Fruit fly (Drosophila melanogaster) whole organism, pupa: ENCODE results near the gene Or7a.

ENCODE experiments used
- CG13204 ChIP-seq: fragments of 200-800 bp; sonication (Bioruptor generic); optimal IDR thresholded peaks from 2 replicates; lab custom pipeline; 2018; ENCODE audit warnings: missing biosample characterization, mild to moderate bottlenecking, missing genetic modification characterization, moderate library complexity
- CG14655 ChIP-seq: fragments of 200-800 bp; sonication (Bioruptor generic); optimal IDR thresholded peaks from 3 replicates; lab custom pipeline; 2017; ENCODE audit warnings: mild to moderate bottlenecking, missing biosample characterization, missing genetic modification reagents, missing genetic modification characterization
- CG15710 ChIP-seq: fragments of 200-800 bp; sonication (Bioruptor generic); optimal IDR thresholded peaks from 2 replicates; lab custom pipeline; 2018; ENCODE audit warnings: missing biosample characterization, mild to moderate bottlenecking, missing genetic modification characterization, moderate library complexity
- CG32121 ChIP-seq: fragments of 200-800 bp; sonication (Bioruptor generic); IDR thresholded peaks from 2 replicates; pipeline ENCODE4 v1.3.6; 2022; ENCODE audit warnings: missing biosample characterization, missing genetic modification characterization
- CG4496 ChIP-seq: fragments of 200-800 bp; sonication (Bioruptor generic); IDR thresholded peaks from 3 replicates; pipeline ENCODE4 v1.3.6; 2022; ENCODE audit warnings: missing biosample characterization, missing genetic modification characterization
- CG8159 ChIP-seq: fragments of 200-800 bp; sonication (Bioruptor generic); optimal IDR thresholded peaks from 3 replicates; lab custom pipeline; 2018; ENCODE audit warnings: missing biosample characterization, mild to moderate bottlenecking, missing genetic modification characterization, moderate library complexity
- CG8301 ChIP-seq: fragments of 200-800 bp; sonication (Bioruptor generic); optimal IDR thresholded peaks from 2 replicates; lab custom pipeline; 2018; ENCODE audit warnings: missing biosample characterization, mild to moderate bottlenecking, missing genetic modification characterization
- CG9948 ChIP-seq: fragments of 200-800 bp; sonication (Bioruptor generic); optimal IDR thresholded peaks from 2 replicates; lab custom pipeline; 2018; ENCODE audit warnings: missing biosample characterization, mild to moderate bottlenecking, missing genetic modification characterization, moderate library complexity
- D1 ChIP-seq: fragments of 200-800 bp; sonication (Bioruptor generic); optimal IDR thresholded peaks from 2 replicates; lab custom pipeline; 2018; ENCODE audit warnings: missing biosample characterization, mild to moderate bottlenecking, missing genetic modification characterization, moderate library complexity
- Pif1A ChIP-seq: fragments of 200-800 bp; sonication (Bioruptor generic); optimal IDR thresholded peaks from 3 replicates; lab custom pipeline; 2016; ENCODE audit warnings: missing biosample characterization, missing genetic modification characterization
- rn ChIP-seq: fragments of 200-800 bp; sonication (Bioruptor generic); IDR thresholded peaks from 2 replicates; pipeline ENCODE4 v1.3.6; 2022; ENCODE audit warnings: missing biosample characterization, missing genetic modification characterization

DNA sequence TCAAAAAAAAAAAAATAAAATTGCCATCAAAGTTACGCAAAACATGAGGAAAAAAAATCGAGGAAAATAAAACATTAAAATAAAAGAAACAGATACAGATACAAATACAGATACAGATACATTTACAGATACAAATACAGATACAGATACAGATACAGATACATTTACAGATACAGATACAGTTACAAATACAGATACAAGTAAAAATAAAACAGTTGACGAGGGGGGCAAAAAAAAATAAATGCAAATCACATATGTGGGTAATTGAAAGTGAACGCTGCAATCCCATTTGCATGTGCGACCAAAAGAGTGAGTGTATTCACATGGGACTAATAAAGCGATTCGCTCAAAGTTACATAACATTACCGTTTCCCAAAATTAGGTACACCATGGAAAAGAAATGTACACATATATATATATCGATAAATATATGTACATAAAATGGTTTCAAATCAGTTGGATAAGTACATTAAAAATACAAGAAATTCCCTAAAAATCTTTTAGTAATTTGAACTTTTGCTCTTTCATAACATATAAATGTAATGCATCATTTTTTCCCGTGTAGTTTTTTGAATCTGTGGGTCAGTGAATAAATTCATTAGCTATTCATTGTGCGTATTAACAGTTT is 40.2 kb upstream of the Or7a start:
- no peak for TF ChIP-seq CG8159
- TF ChIP-seq D1 (tag; lab: Kevin White, UChicago), result no peak
- no peak for TF ChIP-seq CG8301
- TF ChIP-seq CG13204 (GFP tag; lab: Kevin White, UChicago), result no peak
- peak; percentile 34; the same call in 1 of the 3 replicates for TF ChIP-seq CG4496 (GFP tag; lab: Robert Waterston, UW)
- no peak for TF ChIP-seq rn (GFP tag; lab: Robert Waterston, UW)
- no peak for TF ChIP-seq CG14655
- TF ChIP-seq CG32121 (GFP tag; lab: Robert Waterston, UW), result no peak
- TF ChIP-seq CG9948, result no peak
- TF ChIP-seq CG15710 (tag; lab: Kevin White, UChicago), result peak; percentile 12
- TF ChIP-seq Pif1A, result no peak
